Fruit fly (Drosophila melanogaster): ENCODE results near the gene CG4835.

DNA sequence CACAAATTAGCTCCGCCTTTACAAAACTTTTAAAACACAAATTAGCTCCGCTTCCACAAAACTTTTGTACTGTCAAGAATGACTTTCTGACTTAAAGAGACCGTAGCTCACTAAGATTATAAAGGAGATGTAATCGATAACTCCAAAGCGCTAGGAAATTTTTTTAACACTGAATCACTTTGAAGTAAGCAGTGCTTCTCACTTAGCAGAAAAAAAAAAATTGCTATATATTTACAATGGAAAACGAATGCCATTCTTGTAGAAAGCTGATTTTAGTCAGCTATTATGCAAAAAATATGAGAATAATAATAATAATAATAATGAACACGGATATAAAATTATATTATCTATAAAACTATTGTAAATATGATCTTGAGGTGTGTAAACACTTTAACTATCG is 19.3 kb downstream of the CG4835 start, which contains the start of gene blanks:
- TF ChIP-seq EcR (GFP tag; optimal IDR thresholded peaks at IDR 0.05) (no peak), CG4496 (GFP tag; IDR thresholded peaks at IDR 0.05) (no peak)
